Worm (Caenorhabditis elegans): ENCODE results near the gene Y69H2.17.

ce11 chrV:18733942-18734341, 49.2 kb downstream of the Y69H2.17 start:
- TF ChIP-seq ama-1 (optimal IDR thresholded peaks at IDR 0.05) (no peak), aly-1 (tag; optimal IDR thresholded peaks at IDR 0.05) (no peak)
